Worm (Caenorhabditis elegans) whole organism, L3 larva: ENCODE results near the gene zmp-4.

ENCODE experiments used
- R02D3.7 ChIP-seq: fragments of 150-350 bp; optimal IDR thresholded peaks from 2 replicates; lab custom pipeline; 2014; ENCODE audit warnings: missing biosample characterization, missing genetic modification characterization
- fkh-10 ChIP-seq: sonication (generic microtip); optimal IDR thresholded peaks from 2 replicates; lab custom pipeline; 2017; ENCODE audit warnings: missing biosample characterization, missing genetic modification reagents, missing genetic modification characterization
- lin-15B ChIP-seq: fragments of 150-350 bp; optimal IDR thresholded peaks from 2 replicates; lab custom pipeline; 2014; ENCODE audit warnings: missing biosample characterization, missing genetic modification characterization
- nhr-12 ChIP-seq: fragments of 150-350 bp; optimal IDR thresholded peaks from 2 replicates; lab custom pipeline; 2014; ENCODE audit warnings: missing biosample characterization, missing genetic modification characterization
- nhr-76 ChIP-seq: fragments of 150-350 bp; sonication (generic microtip); optimal IDR thresholded peaks from 5 replicates; lab custom pipeline; 2014; ENCODE audit warnings: missing biosample characterization, missing genetic modification characterization
- snpc-4 ChIP-seq: fragments of 150-350 bp; optimal IDR thresholded peaks from 2 replicates; lab custom pipeline; 2014; ENCODE audit warnings: missing biosample characterization, missing genetic modification characterization

DNA sequence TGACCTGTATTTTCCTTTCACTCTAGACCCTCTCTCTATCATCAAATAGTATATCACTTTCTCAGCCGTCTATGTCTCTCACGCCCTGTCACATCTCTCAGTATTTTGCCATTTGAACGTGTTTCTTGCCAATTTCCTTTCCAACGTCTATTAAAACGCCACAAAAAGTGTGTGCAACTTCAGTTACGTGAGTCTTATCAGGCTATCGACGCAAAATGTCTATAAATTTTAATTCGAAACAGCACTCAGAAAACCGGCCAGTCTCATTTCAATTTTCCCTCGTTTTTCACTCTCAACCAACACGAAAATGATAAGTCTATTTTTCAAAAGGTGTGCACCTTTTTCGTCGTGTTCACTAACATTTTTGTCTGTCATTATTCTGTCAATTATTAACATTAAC lies 25.9 kb downstream of the zmp-4 start, which contains the start of gene mpst-3:
- TF ChIP-seq fkh-10 (GFP tag; lab: Kevin White, UChicago) (no peak), nhr-12 (tag; lab: Kevin White, UChicago) (no peak), nhr-76 (tag; lab: Kevin White, UChicago) (no peak), R02D3.7 (tag; lab: Kevin White, UChicago) (no peak), snpc-4 (tag; lab: Kevin White, UChicago) (no peak), lin-15B (tag; lab: Kevin White, UChicago) (no peak)
